Fruit fly (Drosophila melanogaster) whole organism, adult: ENCODE measurements around the gene CG10097.

Experiments
- CG11617 ChIP-seq: fragments of 200-800 bp; sonication (Bioruptor generic); optimal IDR thresholded peaks from 2 replicates; lab custom pipeline; 2017; ENCODE audit warnings: mild to moderate bottlenecking, missing biosample characterization, missing genetic modification reagents, missing genetic modification characterization
- Mnt ChIP-seq: fragments of 200-800 bp; sonication (Bioruptor generic); optimal IDR thresholded peaks from 2 replicates; lab custom pipeline; 2016; ENCODE audit warnings: missing biosample characterization, mild to moderate bottlenecking, missing genetic modification characterization
- bab1 ChIP-seq: fragments of 200-800 bp; sonication (Bioruptor generic); optimal IDR thresholded peaks from 3 replicates; lab custom pipeline; 2019; ENCODE audit warnings: missing biosample characterization, mild to moderate bottlenecking, missing genetic modification characterization, moderate library complexity
- cic ChIP-seq: fragments of 200-800 bp; sonication (Bioruptor generic); optimal IDR thresholded peaks from 2 replicates; lab custom pipeline; 2017; ENCODE audit warnings: missing biosample characterization, mild to moderate bottlenecking, missing genetic modification characterization, moderate library complexity

DNA sequence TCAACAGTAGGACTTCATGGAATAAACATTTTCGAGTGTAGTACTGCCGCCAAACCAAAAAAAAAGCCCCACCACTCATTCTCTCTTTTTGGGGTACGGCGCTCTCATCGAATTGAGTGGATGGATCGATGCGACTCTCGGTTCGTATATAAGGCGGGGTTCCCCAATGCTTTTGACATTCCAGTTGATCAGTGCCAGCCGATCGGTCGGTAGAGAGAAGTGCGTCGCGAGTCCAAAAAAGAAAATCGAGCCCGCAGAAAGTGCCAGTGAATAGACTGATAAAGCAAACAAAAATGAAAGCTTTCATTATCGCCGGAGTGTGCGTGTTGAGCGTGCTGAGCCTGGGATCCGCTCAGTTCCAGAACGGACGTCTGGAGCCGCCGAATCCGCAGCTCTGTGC lies 35.9 kb downstream of the CG10097 start, which contains the start of gene CG4115:
- TF ChIP-seq CG11617 (GFP tag; lab: Kevin White, UChicago) (no peak), Mnt (no peak), cic (GFP tag; lab: Kevin White, UChicago) (no peak), bab1 (GFP tag; lab: Kevin White, UChicago) (no peak)
